Worm (Caenorhabditis elegans): Measurements from ENCODE around the gene C44C10.7.

Gene C44C10.7

ce11 chrX:11666545-11667177 lies 21.4 kb downstream of the C44C10.7 start, which contains the start of gene noca-2:
TSS of gene noca-2 (plus strand) at chrX:11667127.
- no peak for TF ChIP-seq skn-1 (tag; optimal IDR thresholded peaks at IDR 0.05)
- TF ChIP-seq snpc-4 (tag; optimal IDR thresholded peaks at IDR 0.05) = no peak
- no peak for TF ChIP-seq nhr-23 (tag; optimal IDR thresholded peaks at IDR 0.05)
- no peak for TF ChIP-seq nhr-11 (tag; optimal IDR thresholded peaks at IDR 0.05)
- TF ChIP-seq peb-1 (tag; optimal IDR thresholded peaks at IDR 0.05) = no peak
- no peak for TF ChIP-seq nhr-12 (tag; optimal IDR thresholded peaks at IDR 0.05)
- TF ChIP-seq sma-3 (GFP tag; optimal IDR thresholded peaks at IDR 0.05) = no peak
- no peak for TF ChIP-seq nhr-25 (tag; optimal IDR thresholded peaks at IDR 0.05)
- peak; percentile 55 for TF ChIP-seq zag-1 (tag; optimal IDR thresholded peaks at IDR 0.05)
- TF ChIP-seq nhr-21 (tag; optimal IDR thresholded peaks at IDR 0.05) = no peak
- TF ChIP-seq ztf-1 (GFP tag; conservative IDR thresholded peaks at IDR 0.05) = no peak
- TF ChIP-seq ZK546.5 (tag; optimal IDR thresholded peaks at IDR 0.05) = no peak
- no peak for TF ChIP-seq dmd-4 (tag; optimal IDR thresholded peaks at IDR 0.05)
- TF ChIP-seq crh-2 (tag; optimal IDR thresholded peaks at IDR 0.05) = peak; percentile 8
- TF ChIP-seq unc-55 (GFP tag; optimal IDR thresholded peaks at IDR 0.05) = peak; percentile 81
- peak; percentile 47 for TF ChIP-seq F13H6.1 (tag; optimal IDR thresholded peaks at IDR 0.05)
- TF ChIP-seq elt-3 (tag; optimal IDR thresholded peaks at IDR 0.05) = no peak
- TF ChIP-seq aly-2 (tag; optimal IDR thresholded peaks at IDR 0.05) = no peak
- no peak for TF ChIP-seq nhr-77 (tag; optimal IDR thresholded peaks at IDR 0.05)
- no peak for TF ChIP-seq nhr-237 (tag; optimal IDR thresholded peaks at IDR 0.05)
- TF ChIP-seq blmp-1 (tag; optimal IDR thresholded peaks at IDR 0.05; ENCODE audit: insufficient read depth) = no peak
- no peak for TF ChIP-seq alr-1 (tag; optimal IDR thresholded peaks at IDR 0.05)
- TF ChIP-seq ztf-11 (tag; optimal IDR thresholded peaks at IDR 0.05) = no peak
- no peak for TF ChIP-seq mdl-1 (tag; optimal IDR thresholded peaks at IDR 0.05)
- TF ChIP-seq ceh-16 (tag; optimal IDR thresholded peaks at IDR 0.05) = no peak
- TF ChIP-seq egl-27 (tag; optimal IDR thresholded peaks at IDR 0.05) = peak; percentile 36
- no peak for TF ChIP-seq ceh-82 (tag; optimal IDR thresholded peaks at IDR 0.05)
- peak; percentile 6 for TF ChIP-seq nhr-129 (tag; optimal IDR thresholded peaks at IDR 0.05)
- peak; percentile 3 for TF ChIP-seq sem-4 (tag; optimal IDR thresholded peaks at IDR 0.05)
- TF ChIP-seq unc-62 (GFP tag; optimal IDR thresholded peaks at IDR 0.05) = no peak
- no peak for TF ChIP-seq lin-39 (tag; optimal IDR thresholded peaks at IDR 0.05)
- TF ChIP-seq lin-11 (tag; optimal IDR thresholded peaks at IDR 0.05) = no peak
- TF ChIP-seq Y55F3AM.14 (GFP tag; optimal IDR thresholded peaks at IDR 0.05) = no peak
- TF ChIP-seq C34F6.9 (tag; optimal IDR thresholded peaks at IDR 0.05) = peak; percentile 75
- peak; percentile 67 for TF ChIP-seq sma-9 (GFP tag; optimal IDR thresholded peaks at IDR 0.05)
- no peak for TF ChIP-seq sma-9 (tag; optimal IDR thresholded peaks at IDR 0.05)
- peak; percentile 76 for TF ChIP-seq mab-5 (tag; optimal IDR thresholded peaks at IDR 0.05)
- no peak for TF ChIP-seq ama-1 (optimal IDR thresholded peaks at IDR 0.05)
- TF ChIP-seq R02D3.7 (tag; optimal IDR thresholded peaks at IDR 0.05) = no peak
- TF ChIP-seq lsy-2 (tag; optimal IDR thresholded peaks at IDR 0.05) = peak in 1 of 2 experiments; percentile 44
- peak; percentile 15 for TF ChIP-seq fos-1 (tag; optimal IDR thresholded peaks at IDR 0.05)
- TF ChIP-seq gmeb-1 (tag; optimal IDR thresholded peaks at IDR 0.05) = no peak
- TF ChIP-seq unc-39 (tag; optimal IDR thresholded peaks at IDR 0.05) = no peak
- TF ChIP-seq elt-1 (tag; optimal IDR thresholded peaks at IDR 0.05) = no peak
- TF ChIP-seq nhr-10 (tag; optimal IDR thresholded peaks at IDR 0.05) = no peak
- no peak for TF ChIP-seq nhr-6 (tag; optimal IDR thresholded peaks at IDR 0.05)
- TF ChIP-seq mbf-1 (tag; optimal IDR thresholded peaks at IDR 0.05) = no peak
- TF ChIP-seq lin-13 (GFP tag; optimal IDR thresholded peaks at IDR 0.05) = no peak
- no peak for TF ChIP-seq ztf-4 (tag; optimal IDR thresholded peaks at IDR 0.05)
